Fruit fly (Drosophila melanogaster) whole organism, wandering third instar larva: ENCODE results near the gene can.

Experiments
- Myc ChIP-seq: fragments of >200 bp; optimal IDR thresholded peaks from 2 replicates; lab custom pipeline; 2017
- Vsx2 ChIP-seq: fragments of 200-300, 225-300 bp; sonication (Bioruptor generic); optimal IDR thresholded peaks from 2 replicates; lab custom pipeline; 2018; ENCODE audit warnings: missing biosample characterization, missing genetic modification characterization; ENCODE audit not compliant: partially characterized antibody

dm6 chr3L:10262827-10263226 is 4.1 kb downstream of the can start:
- TF ChIP-seq Myc, result no peak
- TF ChIP-seq Vsx2 (GFP tag; lab: Kevin White, UChicago), result no peak
